Worm (Caenorhabditis elegans) whole organism, L4 larva: Measurements from ENCODE around the gene C34C12.12.

Source experiments
- ZK337.2 ChIP-seq: fragments of 200-800 bp; sonication (Bioruptor generic); IDR thresholded peaks from 2 replicates; pipeline ENCODE4 v1.3.6; 2022; ENCODE audit warnings: missing genetic modification reagents, missing genetic modification characterization, missing compliant biosample characterization
- attf-4 ChIP-seq: sonication (generic microtip); optimal IDR thresholded peaks from 3 replicates; lab custom pipeline; 2017; ENCODE audit warnings: missing biosample characterization, missing genetic modification characterization
- fkh-10 ChIP-seq: fragments of 150-350 bp; optimal IDR thresholded peaks from 2 replicates; lab custom pipeline; 2014; ENCODE audit warnings: missing biosample characterization, missing genetic modification reagents, missing genetic modification characterization
- lin-15B ChIP-seq: fragments of 150-350 bp; sonication (generic microtip); optimal IDR thresholded peaks from 3 replicates; lab custom pipeline; 2014; ENCODE audit warnings: missing biosample characterization, missing genetic modification characterization
- lsy-2 ChIP-seq, 2 experiments: fragments of 150-350 bp in 1 of 2; sonication (generic microtip) in 1 of 2; optimal IDR thresholded peaks; 2 replicates each; lab custom pipeline; 2014 to 2017; ENCODE audit warnings: missing biosample characterization in 2 of 2, missing genetic modification characterization in 2 of 2
- mdl-1 ChIP-seq, 2 experiments: fragments of 150-350 bp in 1 of 2; sonication (generic microtip) in 1 of 2; optimal IDR thresholded peaks; 2 replicates each; lab custom pipeline; 2014 to 2017; ENCODE audit warnings: missing biosample characterization in 2 of 2, missing genetic modification characterization in 2 of 2
- nhr-41 ChIP-seq: fragments of 200-800 bp; sonication (Bioruptor generic); IDR thresholded peaks from 2 replicates; pipeline ENCODE4 v1.3.6; 2022; ENCODE audit warnings: missing genetic modification reagents, missing genetic modification characterization, missing compliant biosample characterization
- tra-1 ChIP-seq: fragments of 200-800 bp; sonication (Bioruptor generic); IDR thresholded peaks from 2 replicates; pipeline ENCODE4 v1.3.6; 2022; ENCODE audit warnings: missing genetic modification reagents, missing genetic modification characterization, missing compliant biosample characterization
- unc-39 ChIP-seq: sonication (generic microtip); optimal IDR thresholded peaks from 2 replicates; lab custom pipeline; 2017; ENCODE audit warnings: missing biosample characterization, missing genetic modification characterization

ce11 chrIII:3470433-3470832 lies 17.4 kb downstream of the C34C12.12 start:
- TF ChIP-seq unc-39 (no peak), tra-1 (0 out of 2 replicates have a peak, but pooled peaks have one; percentile 30), attf-4 (tag; lab: Kevin White, UChicago) (no peak), fkh-10 (GFP tag; lab: Kevin White, UChicago) (no peak), ZK337.2 (GFP tag; lab: Robert Waterston, UW) (no peak), lsy-2 (tag; optimal IDR thresholded peaks at IDR 0.05; lab: Kevin White, UChicago) (no peak), nhr-41 (GFP tag; lab: Robert Waterston, UW) (no peak), mdl-1 (tag; optimal IDR thresholded peaks at IDR 0.05; lab: Kevin White, UChicago) (no peak), lin-15B (tag; lab: Kevin White, UChicago) (no peak)
